Worm (Caenorhabditis elegans) whole organism, late embryonic: Measurements from ENCODE around the gene R05G6.10.
A peak's percentile ranks its signal among the peaks of the same experiment; 100 is the strongest.

Experiments
- C38D4.7 ChIP-seq: fragments of 200-800 bp; sonication (Bioruptor generic); optimal IDR thresholded peaks from 2 replicates; lab custom pipeline; 2018; ENCODE audit warnings: mild to moderate bottlenecking, missing genetic modification characterization, moderate library complexity, missing compliant biosample characterization
- F13H6.1 ChIP-seq: sonication (generic microtip); optimal IDR thresholded peaks from 2 replicates; lab custom pipeline; 2016; ENCODE audit warnings: missing genetic modification characterization, missing compliant biosample characterization
- K09A11.1 ChIP-seq: sonication (generic microtip); optimal IDR thresholded peaks from 2 replicates; lab custom pipeline; 2017; ENCODE audit warnings: antibody characterized with exemption, mild to moderate bottlenecking, missing genetic modification characterization, missing compliant biosample characterization; ENCODE audit not compliant: insufficient read depth
- T23F11.4 ChIP-seq: fragments of 200-800 bp; sonication (Bioruptor generic); optimal IDR thresholded peaks from 2 replicates; lab custom pipeline; 2018; ENCODE audit warnings: mild to moderate bottlenecking, missing genetic modification characterization, missing compliant biosample characterization
- Y22D7AL.16 ChIP-seq: sonication (generic microtip); optimal IDR thresholded peaks from 2 replicates; lab custom pipeline; 2016; ENCODE audit warnings: missing genetic modification characterization, missing compliant biosample characterization
- ahr-1 ChIP-seq: sonication (generic microtip); optimal IDR thresholded peaks from 2 replicates; lab custom pipeline; 2016; ENCODE audit warnings: missing genetic modification characterization, missing compliant biosample characterization
- ama-1 ChIP-seq: fragments of 150-350 bp; optimal IDR thresholded peaks from 2 replicates; lab custom pipeline; 2014
- ceh-14 ChIP-seq: sonication (generic microtip); optimal IDR thresholded peaks from 2 replicates; lab custom pipeline; 2016; ENCODE audit warnings: missing genotype, missing genetic modification characterization, missing compliant biosample characterization
- ceh-18 ChIP-seq: sonication (generic microtip); optimal IDR thresholded peaks from 2 replicates; lab custom pipeline; 2016; ENCODE audit warnings: missing genetic modification characterization, missing compliant biosample characterization
- ceh-22 ChIP-seq: sonication (generic microtip); optimal IDR thresholded peaks from 2 replicates; lab custom pipeline; 2017; ENCODE audit warnings: missing biosample characterization, missing genetic modification characterization
- ceh-24 ChIP-seq: sonication (generic microtip); optimal IDR thresholded peaks from 2 replicates; lab custom pipeline; 2016; ENCODE audit warnings: mild to moderate bottlenecking, missing genetic modification characterization, missing compliant biosample characterization
- ceh-30 ChIP-seq: fragments of 150-350 bp; optimal IDR thresholded peaks from 2 replicates; lab custom pipeline; 2014; ENCODE audit warnings: missing biosample characterization, missing genetic modification characterization
- ceh-48 ChIP-seq: sonication (generic microtip); optimal IDR thresholded peaks from 2 replicates; lab custom pipeline; 2016; ENCODE audit warnings: missing genetic modification characterization, inconsistent platforms, missing compliant biosample characterization
- ceh-9 ChIP-seq: sonication (generic microtip); optimal IDR thresholded peaks from 2 replicates; lab custom pipeline; 2016; ENCODE audit warnings: mild to moderate bottlenecking, missing genetic modification characterization, inconsistent platforms, missing compliant biosample characterization
- dmd-4 ChIP-seq: sonication (generic microtip); optimal IDR thresholded peaks from 2 replicates; lab custom pipeline; 2016; ENCODE audit warnings: borderline replicate concordance, missing genetic modification characterization, missing compliant biosample characterization
- dve-1 ChIP-seq: sonication (generic microtip); optimal IDR thresholded peaks from 2 replicates; lab custom pipeline; 2017; ENCODE audit warnings: antibody characterized with exemption, mild to moderate bottlenecking, missing genetic modification characterization, missing compliant biosample characterization
- elt-2 ChIP-seq: sonication (generic microtip); optimal IDR thresholded peaks from 2 replicates; lab custom pipeline; 2016; ENCODE audit warnings: missing genetic modification reagents, missing genetic modification characterization, missing compliant biosample characterization
- ets-4 ChIP-seq: sonication (generic microtip); optimal IDR thresholded peaks from 2 replicates; lab custom pipeline; 2016; ENCODE audit warnings: missing genetic modification characterization, missing compliant biosample characterization
- fax-1 ChIP-seq: sonication (generic microtip); optimal IDR thresholded peaks from 2 replicates; lab custom pipeline; 2016; ENCODE audit warnings: missing genotype, missing genetic modification characterization, missing compliant biosample characterization
- fkh-10 ChIP-seq: fragments of 150-350 bp; optimal IDR thresholded peaks from 2 replicates; lab custom pipeline; 2014; ENCODE audit warnings: missing biosample characterization, missing genetic modification reagents, missing genetic modification characterization
- hlh-13 ChIP-seq: fragments of 200-800 bp; sonication (Bioruptor generic); optimal IDR thresholded peaks from 2 replicates; lab custom pipeline; 2018; ENCODE audit warnings: mild to moderate bottlenecking, missing genetic modification characterization, missing compliant biosample characterization
- hlh-6 ChIP-seq: sonication (generic microtip); optimal IDR thresholded peaks from 2 replicates; lab custom pipeline; 2016; ENCODE audit warnings: missing genotype, missing genetic modification characterization, missing compliant biosample characterization
- hlh-8 ChIP-seq: sonication (generic microtip); optimal IDR thresholded peaks from 2 replicates; lab custom pipeline; 2016; ENCODE audit warnings: missing genotype, missing genetic modification characterization, missing compliant biosample characterization
- lim-6 ChIP-seq: sonication (generic microtip); optimal IDR thresholded peaks from 2 replicates; lab custom pipeline; 2016; ENCODE audit warnings: missing genetic modification characterization, missing compliant biosample characterization
- lin-11 ChIP-seq: fragments of 200-800 bp; sonication (Bioruptor generic); optimal IDR thresholded peaks from 2 replicates; lab custom pipeline; 2018; ENCODE audit warnings: mild to moderate bottlenecking, missing genetic modification characterization, missing compliant biosample characterization
- mec-3 ChIP-seq: sonication (generic microtip); optimal IDR thresholded peaks from 2 replicates; lab custom pipeline; 2016; ENCODE audit warnings: borderline replicate concordance, missing genetic modification characterization, missing compliant biosample characterization
- nhr-11 ChIP-seq: fragments of 150-350 bp; optimal IDR thresholded peaks from 2 replicates; lab custom pipeline; 2014; ENCODE audit warnings: missing biosample characterization, missing genetic modification characterization
- nhr-232 ChIP-seq: sonication (generic microtip); optimal IDR thresholded peaks from 2 replicates; lab custom pipeline; 2016; ENCODE audit warnings: missing genetic modification characterization, missing compliant biosample characterization
- npax-4 ChIP-seq: sonication (generic microtip); optimal IDR thresholded peaks from 2 replicates; lab custom pipeline; 2016; ENCODE audit warnings: missing genetic modification characterization, missing compliant biosample characterization
- pag-3 ChIP-seq: sonication (generic microtip); optimal IDR thresholded peaks from 2 replicates; lab custom pipeline; 2016; ENCODE audit warnings: missing compliant biosample characterization, missing genetic modification characterization, borderline replicate concordance
- pat-9 ChIP-seq: fragments of 200-800 bp; sonication (Bioruptor generic); optimal IDR thresholded peaks from 2 replicates; lab custom pipeline; 2018; ENCODE audit warnings: mild to moderate bottlenecking, missing genetic modification characterization, moderate library complexity, missing compliant biosample characterization
- pax-1 ChIP-seq: fragments of 150-350 bp; optimal IDR thresholded peaks from 2 replicates; lab custom pipeline; 2014; ENCODE audit warnings: missing biosample characterization, missing genetic modification characterization
- pha-2 ChIP-seq: sonication (generic microtip); optimal IDR thresholded peaks from 2 replicates; lab custom pipeline; 2017; ENCODE audit warnings: mild to moderate bottlenecking, missing genetic modification characterization, missing compliant biosample characterization
- pqm-1 ChIP-seq: sonication (generic microtip); optimal IDR thresholded peaks from 2 replicates; lab custom pipeline; 2016; ENCODE audit warnings: missing genetic modification characterization, missing compliant biosample characterization
- ref-2 ChIP-seq: sonication (generic microtip); optimal IDR thresholded peaks from 2 replicates; lab custom pipeline; 2016; ENCODE audit warnings: missing genetic modification characterization, missing compliant biosample characterization
- sdc-2 ChIP-seq: sonication (generic microtip); optimal IDR thresholded peaks from 2 replicates; lab custom pipeline; 2016; ENCODE audit warnings: missing genotype, missing genetic modification characterization, missing compliant biosample characterization
- sox-2 ChIP-seq: fragments of 200-800 bp; sonication (Bioruptor generic); IDR thresholded peaks from 2 replicates; pipeline ENCODE4 v1.3.6; 2022; ENCODE audit warnings: missing genetic modification reagents, missing genetic modification characterization, missing compliant biosample characterization
- sox-4 ChIP-seq: sonication (generic microtip); optimal IDR thresholded peaks from 2 replicates; lab custom pipeline; 2017; ENCODE audit warnings: mild to moderate bottlenecking, missing genetic modification characterization, inconsistent platforms, missing compliant biosample characterization
- syd-9 ChIP-seq: sonication (generic microtip); optimal IDR thresholded peaks from 2 replicates; lab custom pipeline; 2016; ENCODE audit warnings: mild to moderate bottlenecking, missing genetic modification characterization, moderate library complexity, missing compliant biosample characterization
- tbx-2 ChIP-seq: sonication (generic microtip); optimal IDR thresholded peaks from 2 replicates; lab custom pipeline; 2016; ENCODE audit warnings: missing genetic modification characterization, missing compliant biosample characterization
- tbx-7 ChIP-seq: sonication (generic microtip); optimal IDR thresholded peaks from 2 replicates; lab custom pipeline; 2016; ENCODE audit warnings: missing genotype, missing genetic modification characterization, missing compliant biosample characterization
- ttx-3 ChIP-seq: sonication (generic microtip); optimal IDR thresholded peaks from 2 replicates; lab custom pipeline; 2016; ENCODE audit warnings: missing genetic modification reagents, missing genetic modification characterization, missing compliant biosample characterization
- unc-3 ChIP-seq, 2 experiments: fragments of 200-800 bp in 1 of 2; sonication (Bioruptor generic) in 1 of 2; sonication (generic microtip) in 1 of 2; conservative IDR thresholded peaks in 1 of 2; optimal IDR thresholded peaks in 1 of 2; 2 replicates each; pipeline versions ENCODE4 v1.3.6 to Lab custom; 2016 to 2022; ENCODE audit warnings: missing compliant biosample characterization in 2 of 2, missing genetic modification characterization in 2 of 2, missing genetic modification reagents in 1 of 2
- zip-5 ChIP-seq: sonication (generic microtip); optimal IDR thresholded peaks from 2 replicates; lab custom pipeline; 2016; ENCODE audit warnings: missing genetic modification characterization, missing compliant biosample characterization
- ztf-16 ChIP-seq: sonication (generic microtip); optimal IDR thresholded peaks from 2 replicates; lab custom pipeline; 2017; ENCODE audit warnings: missing genetic modification characterization, missing compliant biosample characterization

Gene R05G6.10

ce11 chrIV:7573944-7574343, 31.6 kb upstream of the R05G6.10 start (continued):
- TF ChIP-seq dmd-4, result peak; percentile 92
- peak; percentile 95 for TF ChIP-seq C38D4.7 (GFP tag; lab: Kevin White, UChicago)
- TF ChIP-seq ahr-1 (tag; lab: Kevin White, UChicago), result peak; percentile 91
- peak; percentile 95 for TF ChIP-seq unc-3 (GFP tag; conservative IDR thresholded peaks at IDR 0.05; lab: Robert Waterston, UW)
- TF ChIP-seq unc-3 (tag; optimal IDR thresholded peaks at IDR 0.05; lab: Kevin White, UChicago), result peak; percentile 94
- peak; percentile 94 for TF ChIP-seq pha-2 (tag; lab: Kevin White, UChicago)
- peak; percentile 94 for TF ChIP-seq tbx-2
- TF ChIP-seq ztf-16, result peak; percentile 97
- peak; percentile 94 for TF ChIP-seq T23F11.4 (GFP tag; lab: Kevin White, UChicago)
- no peak for TF ChIP-seq ama-1 (lab: Kevin White, UChicago)
- TF ChIP-seq ceh-18 (tag; lab: Kevin White, UChicago), result peak; percentile 92
- peak; percentile 98 for TF ChIP-seq hlh-6
- peak; percentile 94 for TF ChIP-seq ceh-24 (tag; lab: Kevin White, UChicago)
- peak; percentile 77 for TF ChIP-seq mec-3 (tag; lab: Kevin White, UChicago)
- peak; percentile 92 for TF ChIP-seq F13H6.1 (tag; lab: Kevin White, UChicago)
- peak; percentile 93 for TF ChIP-seq ref-2 (tag; lab: Kevin White, UChicago)
- peak; percentile 84 for TF ChIP-seq pag-3 (tag; lab: Kevin White, UChicago)
- peak; percentile 91 for TF ChIP-seq ceh-48 (tag; lab: Kevin White, UChicago)
- peak; percentile 92 for TF ChIP-seq ttx-3
- TF ChIP-seq zip-5 (tag; lab: Kevin White, UChicago), result peak; percentile 72
- peak; percentile 88 for TF ChIP-seq fkh-10
- TF ChIP-seq K09A11.1, result peak; percentile 92
- TF ChIP-seq lim-6, result peak; percentile 90
- TF ChIP-seq ceh-22 (tag; lab: Kevin White, UChicago), result peak; percentile 40
- TF ChIP-seq hlh-13, result peak; percentile 96
- TF ChIP-seq sox-2 (GFP tag; lab: Robert Waterston, UW), result peak; percentile 84
- peak; percentile 94 for TF ChIP-seq npax-4 (tag; lab: Kevin White, UChicago)
- TF ChIP-seq ceh-9 (tag; lab: Kevin White, UChicago), result peak; percentile 88
- TF ChIP-seq pat-9 (tag; lab: Kevin White, UChicago), result peak; percentile 97
- TF ChIP-seq tbx-7 (tag; lab: Kevin White, UChicago), result peak; percentile 52
- peak; percentile 92 for TF ChIP-seq nhr-232 (tag; lab: Kevin White, UChicago)
- peak; percentile 85 for TF ChIP-seq hlh-8 (tag; lab: Kevin White, UChicago)
- TF ChIP-seq pqm-1, result peak; percentile 96
- TF ChIP-seq pax-1, result no peak
- TF ChIP-seq lin-11 (tag; lab: Kevin White, UChicago), result peak; percentile 89
- TF ChIP-seq elt-2 (tag; lab: Kevin White, UChicago), result peak; percentile 98
- TF ChIP-seq syd-9, result peak; percentile 96
- peak; percentile 64 for TF ChIP-seq ets-4
- peak; percentile 68 for TF ChIP-seq ceh-30 (tag; lab: Kevin White, UChicago)
- TF ChIP-seq fax-1 (tag; lab: Kevin White, UChicago), result peak; percentile 92
- peak; percentile 87 for TF ChIP-seq sdc-2 (tag; lab: Kevin White, UChicago)
- no peak for TF ChIP-seq nhr-11 (tag; lab: Kevin White, UChicago)
- TF ChIP-seq ceh-14 (tag; lab: Kevin White, UChicago), result peak; percentile 95
- peak; percentile 97 for TF ChIP-seq dve-1
- TF ChIP-seq Y22D7AL.16 (tag; lab: Kevin White, UChicago), result peak; percentile 93
- TF ChIP-seq sox-4 (tag; lab: Kevin White, UChicago), result peak; percentile 96
- TF ChIP-seq, all 69 proteins: peak for 63
